Worm (Caenorhabditis elegans) whole organism, late embryonic: ENCODE measurements around the gene F52E1.9.
A peak's percentile ranks its signal among the peaks of the same experiment; 100 is the strongest.

Experiments
- C38D4.7 ChIP-seq: fragments of 200-800 bp; sonication (Bioruptor generic); optimal IDR thresholded peaks from 2 replicates; lab custom pipeline; 2018; ENCODE audit warnings: mild to moderate bottlenecking, missing genetic modification characterization, moderate library complexity, missing compliant biosample characterization
- F13H6.1 ChIP-seq: sonication (generic microtip); optimal IDR thresholded peaks from 2 replicates; lab custom pipeline; 2016; ENCODE audit warnings: missing genetic modification characterization, missing compliant biosample characterization
- K09A11.1 ChIP-seq: sonication (generic microtip); optimal IDR thresholded peaks from 2 replicates; lab custom pipeline; 2017; ENCODE audit warnings: antibody characterized with exemption, mild to moderate bottlenecking, missing genetic modification characterization, missing compliant biosample characterization; ENCODE audit not compliant: insufficient read depth
- Y22D7AL.16 ChIP-seq: sonication (generic microtip); optimal IDR thresholded peaks from 2 replicates; lab custom pipeline; 2016; ENCODE audit warnings: missing genetic modification characterization, missing compliant biosample characterization
- ahr-1 ChIP-seq: sonication (generic microtip); optimal IDR thresholded peaks from 2 replicates; lab custom pipeline; 2016; ENCODE audit warnings: missing genetic modification characterization, missing compliant biosample characterization
- ceh-14 ChIP-seq: sonication (generic microtip); optimal IDR thresholded peaks from 2 replicates; lab custom pipeline; 2016; ENCODE audit warnings: missing genotype, missing genetic modification characterization, missing compliant biosample characterization
- ceh-30 ChIP-seq: fragments of 150-350 bp; optimal IDR thresholded peaks from 2 replicates; lab custom pipeline; 2014; ENCODE audit warnings: missing biosample characterization, missing genetic modification characterization
- ceh-34 ChIP-seq: sonication (generic microtip); optimal IDR thresholded peaks from 2 replicates; lab custom pipeline; 2016; ENCODE audit warnings: mild to moderate bottlenecking, missing genetic modification characterization, missing compliant biosample characterization
- ceh-45 ChIP-seq: fragments of 200-800 bp; sonication (Bioruptor generic); IDR thresholded peaks from 2 replicates; pipeline ENCODE4 v1.3.6; 2022; ENCODE audit warnings: missing genetic modification reagents, missing genetic modification characterization, missing compliant biosample characterization
- ceh-48 ChIP-seq: sonication (generic microtip); optimal IDR thresholded peaks from 2 replicates; lab custom pipeline; 2016; ENCODE audit warnings: missing genetic modification characterization, inconsistent platforms, missing compliant biosample characterization
- dmd-4 ChIP-seq: sonication (generic microtip); optimal IDR thresholded peaks from 2 replicates; lab custom pipeline; 2016; ENCODE audit warnings: borderline replicate concordance, missing genetic modification characterization, missing compliant biosample characterization
- elt-4 ChIP-seq: sonication (generic microtip); optimal IDR thresholded peaks from 2 replicates; lab custom pipeline; 2016; ENCODE audit warnings: missing genetic modification characterization, missing compliant biosample characterization
- fax-1 ChIP-seq: sonication (generic microtip); optimal IDR thresholded peaks from 2 replicates; lab custom pipeline; 2016; ENCODE audit warnings: missing genotype, missing genetic modification characterization, missing compliant biosample characterization
- fkh-10 ChIP-seq: fragments of 150-350 bp; optimal IDR thresholded peaks from 2 replicates; lab custom pipeline; 2014; ENCODE audit warnings: missing biosample characterization, missing genetic modification reagents, missing genetic modification characterization
- hlh-15 ChIP-seq: sonication (generic microtip); optimal IDR thresholded peaks from 2 replicates; lab custom pipeline; 2016; ENCODE audit warnings: missing genetic modification characterization, missing compliant biosample characterization
- hlh-30 ChIP-seq: sonication (generic microtip); optimal IDR thresholded peaks from 2 replicates; lab custom pipeline; 2017; ENCODE audit warnings: antibody characterized with exemption, missing genetic modification characterization, missing compliant biosample characterization; ENCODE audit not compliant: insufficient read depth
- lim-6 ChIP-seq: sonication (generic microtip); optimal IDR thresholded peaks from 2 replicates; lab custom pipeline; 2016; ENCODE audit warnings: missing genetic modification characterization, missing compliant biosample characterization
- madf-2 ChIP-seq: sonication (generic microtip); optimal IDR thresholded peaks from 2 replicates; lab custom pipeline; 2017; ENCODE audit warnings: missing genetic modification characterization, missing compliant biosample characterization
- mec-3 ChIP-seq: sonication (generic microtip); optimal IDR thresholded peaks from 2 replicates; lab custom pipeline; 2016; ENCODE audit warnings: borderline replicate concordance, missing genetic modification characterization, missing compliant biosample characterization
- nfya-1 ChIP-seq: sonication (generic microtip); optimal IDR thresholded peaks from 2 replicates; lab custom pipeline; 2017; ENCODE audit warnings: missing genetic modification characterization, mild to moderate bottlenecking, missing compliant biosample characterization, antibody characterized with exemption, moderate library complexity
- nhr-232 ChIP-seq: sonication (generic microtip); optimal IDR thresholded peaks from 2 replicates; lab custom pipeline; 2016; ENCODE audit warnings: missing genetic modification characterization, missing compliant biosample characterization
- odd-2 ChIP-seq: sonication (generic microtip); optimal IDR thresholded peaks from 2 replicates; lab custom pipeline; 2017; ENCODE audit warnings: antibody characterized with exemption, mild to moderate bottlenecking, missing genetic modification characterization, missing compliant biosample characterization
- pat-9 ChIP-seq: fragments of 200-800 bp; sonication (Bioruptor generic); optimal IDR thresholded peaks from 2 replicates; lab custom pipeline; 2018; ENCODE audit warnings: mild to moderate bottlenecking, missing genetic modification characterization, moderate library complexity, missing compliant biosample characterization
- pha-2 ChIP-seq: sonication (generic microtip); optimal IDR thresholded peaks from 2 replicates; lab custom pipeline; 2017; ENCODE audit warnings: mild to moderate bottlenecking, missing genetic modification characterization, missing compliant biosample characterization
- pqm-1 ChIP-seq: sonication (generic microtip); optimal IDR thresholded peaks from 2 replicates; lab custom pipeline; 2016; ENCODE audit warnings: missing genetic modification characterization, missing compliant biosample characterization
- ref-2 ChIP-seq: sonication (generic microtip); optimal IDR thresholded peaks from 2 replicates; lab custom pipeline; 2016; ENCODE audit warnings: missing genetic modification characterization, missing compliant biosample characterization
- rnt-1 ChIP-seq: sonication (generic microtip); optimal IDR thresholded peaks from 2 replicates; lab custom pipeline; 2016; ENCODE audit warnings: missing genetic modification characterization, missing compliant biosample characterization
- sox-2 ChIP-seq: fragments of 200-800 bp; sonication (Bioruptor generic); IDR thresholded peaks from 2 replicates; pipeline ENCODE4 v1.3.6; 2022; ENCODE audit warnings: missing genetic modification reagents, missing genetic modification characterization, missing compliant biosample characterization
- tbx-2 ChIP-seq: sonication (generic microtip); optimal IDR thresholded peaks from 2 replicates; lab custom pipeline; 2016; ENCODE audit warnings: missing genetic modification characterization, missing compliant biosample characterization
- ttx-3 ChIP-seq: sonication (generic microtip); optimal IDR thresholded peaks from 2 replicates; lab custom pipeline; 2016; ENCODE audit warnings: missing genetic modification reagents, missing genetic modification characterization, missing compliant biosample characterization
- unc-3 ChIP-seq, 2 experiments: fragments of 200-800 bp in 1 of 2; sonication (Bioruptor generic) in 1 of 2; sonication (generic microtip) in 1 of 2; conservative IDR thresholded peaks in 1 of 2; optimal IDR thresholded peaks in 1 of 2; 2 replicates each; pipeline versions ENCODE4 v1.3.6 to Lab custom; 2016 to 2022; ENCODE audit warnings: missing compliant biosample characterization in 2 of 2, missing genetic modification characterization in 2 of 2, missing genetic modification reagents in 1 of 2
- unc-42 ChIP-seq: sonication (generic microtip); optimal IDR thresholded peaks from 2 replicates; lab custom pipeline; 2016; ENCODE audit warnings: missing genotype, missing genetic modification characterization, missing compliant biosample characterization
- zip-5 ChIP-seq: sonication (generic microtip); optimal IDR thresholded peaks from 2 replicates; lab custom pipeline; 2016; ENCODE audit warnings: missing genetic modification characterization, missing compliant biosample characterization
- ztf-16 ChIP-seq: sonication (generic microtip); optimal IDR thresholded peaks from 2 replicates; lab custom pipeline; 2017; ENCODE audit warnings: missing genetic modification characterization, missing compliant biosample characterization

The F52E1.9 gene

ce11 chrV:8417271-8417670 is 14.8 kb upstream of the F52E1.9 start:
- TF ChIP-seq F13H6.1 (tag; lab: Kevin White, UChicago), result no peak
- TF ChIP-seq C38D4.7 (GFP tag; lab: Kevin White, UChicago), result no peak
- no peak for TF ChIP-seq ahr-1 (tag; lab: Kevin White, UChicago)
- peak; percentile 54 for TF ChIP-seq nfya-1 (tag; lab: Kevin White, UChicago)
- no peak for TF ChIP-seq pqm-1 (tag; lab: Kevin White, UChicago)

ce11 chrV:8415113-8415530 is 12.7 kb upstream of the F52E1.9 start:
- TF ChIP-seq rnt-1 (tag; lab: Kevin White, UChicago) (no peak), elt-4 (tag; lab: Kevin White, UChicago) (no peak), ztf-16 (tag; lab: Kevin White, UChicago) (no peak), madf-2 (tag; lab: Kevin White, UChicago) (no peak), zip-5 (tag; lab: Kevin White, UChicago) (no peak), unc-42 (tag; lab: Kevin White, UChicago) (no peak), dmd-4 (no peak), C38D4.7 (GFP tag; lab: Kevin White, UChicago) (no peak), ceh-45 (GFP tag; lab: Robert Waterston, UW) (no peak), ceh-48 (tag; lab: Kevin White, UChicago) (no peak), mec-3 (tag; lab: Kevin White, UChicago) (no peak), nfya-1 (tag; lab: Kevin White, UChicago) (no peak), pha-2 (tag; lab: Kevin White, UChicago) (no peak), ahr-1 (tag; lab: Kevin White, UChicago) (no peak), hlh-15 (tag; lab: Kevin White, UChicago) (no peak)

- TF ChIP-seq hlh-30 (tag; lab: Kevin White, UChicago) (no peak), unc-3 (GFP tag; conservative IDR thresholded peaks at IDR 0.05; lab: Robert Waterston, UW) (no peak), unc-3 (tag; optimal IDR thresholded peaks at IDR 0.05; lab: Kevin White, UChicago) (no peak), pha-2 (tag; lab: Kevin White, UChicago) (no peak), ceh-48 (tag; lab: Kevin White, UChicago) (no peak), ttx-3 (tag; lab: Kevin White, UChicago) (no peak), Y22D7AL.16 (tag; lab: Kevin White, UChicago) (no peak), ref-2 (no peak), lim-6 (tag; lab: Kevin White, UChicago) (no peak), ahr-1 (tag; lab: Kevin White, UChicago) (no peak), ceh-34 (tag; lab: Kevin White, UChicago) (no peak), ceh-14 (tag; lab: Kevin White, UChicago) (no peak), fax-1 (tag; lab: Kevin White, UChicago) (no peak), nhr-232 (no peak), ceh-45 (GFP tag; lab: Robert Waterston, UW) (no peak), pat-9 (tag; lab: Kevin White, UChicago) (no peak), tbx-2 (no peak), K09A11.1 (tag; lab: Kevin White, UChicago) (no peak)
Measured at ce11 chrV:8414036-8414728, 11.7 kb upstream of the F52E1.9 start, which contains the start of gene pos-1. Gene pos-1 (plus strand): TSS chrV:8414086.

ce11 chrV:8413432-8414021 is 11.1 kb upstream of the F52E1.9 start, which contains the start of gene vha-18:
Gene vha-18 (minus strand): TSS chrV:8413482.
- TF ChIP-seq fkh-10 (no peak), nfya-1 (tag; lab: Kevin White, UChicago) (no peak), ceh-30 (no peak), fax-1 (tag; lab: Kevin White, UChicago) (no peak), odd-2 (tag; lab: Kevin White, UChicago) (no peak), pqm-1 (tag; lab: Kevin White, UChicago) (no peak), sox-2 (GFP tag; lab: Robert Waterston, UW) (no peak)
- TF ChIP-seq, all 69 proteins: peak for 0
